Worm (Caenorhabditis elegans): Measurements from ENCODE around the gene F36G9.7.

The F36G9.7 gene

ce11 chrV:15924307-15924706 is 45.2 kb downstream of the F36G9.7 start, which contains the start of gene nhr-108:
Gene nhr-108 (minus strand): TSS chrV:15924472.
- peak; percentile 42 for TF ChIP-seq elt-2 (tag; optimal IDR thresholded peaks at IDR 0.05)
- TF ChIP-seq elt-3 (tag; optimal IDR thresholded peaks at IDR 0.05) = no peak

ce11 chrV:15922979-15923378 is 46.6 kb downstream of the F36G9.7 start, which contains the start of gene F35E8.13:
Gene F35E8.13 (plus strand): TSS chrV:15923279.
- TF ChIP-seq elt-2 (tag; optimal IDR thresholded peaks at IDR 0.05) = no peak
- TF ChIP-seq nhr-23 (tag; optimal IDR thresholded peaks at IDR 0.05) = no peak
- TF ChIP-seq unc-62 (GFP tag; optimal IDR thresholded peaks at IDR 0.05) = no peak
- no peak for TF ChIP-seq elt-3 (tag; optimal IDR thresholded peaks at IDR 0.05)
- no peak for TF ChIP-seq ama-1 (optimal IDR thresholded peaks at IDR 0.05)
- TF ChIP-seq nhr-28 (tag; optimal IDR thresholded peaks at IDR 0.05) = no peak
- TF ChIP-seq daf-12 (tag; optimal IDR thresholded peaks at IDR 0.05) = no peak
- no peak for TF ChIP-seq aly-2 (tag; optimal IDR thresholded peaks at IDR 0.05)
- TF ChIP-seq lsy-12 (tag; optimal IDR thresholded peaks at IDR 0.05) = no peak
- no peak for TF ChIP-seq unc-39 (tag; optimal IDR thresholded peaks at IDR 0.05)
- no peak for TF ChIP-seq fkh-2 (tag; optimal IDR thresholded peaks at IDR 0.05)
- no peak for TF ChIP-seq pqm-1 (tag; optimal IDR thresholded peaks at IDR 0.05)
- TF ChIP-seq fos-1 (tag; optimal IDR thresholded peaks at IDR 0.05) = no peak

- TF ChIP-seq pha-4 (tag; optimal IDR thresholded peaks at IDR 0.05) (no peak), lin-15B (tag; optimal IDR thresholded peaks at IDR 0.05) (no peak), pqm-1 (tag; optimal IDR thresholded peaks at IDR 0.05) (peak; percentile 38), ama-1 (optimal IDR thresholded peaks at IDR 0.05) (no peak), elt-2 (tag; optimal IDR thresholded peaks at IDR 0.05) (peak; percentile 46), nhr-28 (tag; optimal IDR thresholded peaks at IDR 0.05) (no peak)
Observed at ce11 chrV:15921102-15921501, 48.5 kb downstream of the F36G9.7 start, which contains the start of gene cdr-1. Gene cdr-1 (plus strand): TSS chrV:15921309.

- TF ChIP-seq nhr-12 (tag; optimal IDR thresholded peaks at IDR 0.05) (no peak), nhr-67 (tag; optimal IDR thresholded peaks at IDR 0.05) (no peak), R02D3.7 (tag; optimal IDR thresholded peaks at IDR 0.05) (no peak), lsy-12 (tag; optimal IDR thresholded peaks at IDR 0.05) (no peak), unc-62 (GFP tag; optimal IDR thresholded peaks at IDR 0.05) (no peak), nfya-1 (tag; optimal IDR thresholded peaks at IDR 0.05; ENCODE audit: insufficient read depth) (no peak), mdl-1 (tag; optimal IDR thresholded peaks at IDR 0.05) (no peak), sea-2 (GFP tag; optimal IDR thresholded peaks at IDR 0.05) (no peak), nhr-25 (tag; optimal IDR thresholded peaks at IDR 0.05) (no peak), ZK546.5 (tag; optimal IDR thresholded peaks at IDR 0.05) (no peak), aly-2 (tag; optimal IDR thresholded peaks at IDR 0.05) (no peak)
Observed at ce11 chrV:15920273-15920672, 49.3 kb downstream of the F36G9.7 start, which contains the start of gene F35E8.10. Gene F35E8.10 (minus strand): TSS chrV:15920373.
